Worm (Caenorhabditis elegans): ENCODE results near the gene istr-1.

istr-1 gene

DNA sequence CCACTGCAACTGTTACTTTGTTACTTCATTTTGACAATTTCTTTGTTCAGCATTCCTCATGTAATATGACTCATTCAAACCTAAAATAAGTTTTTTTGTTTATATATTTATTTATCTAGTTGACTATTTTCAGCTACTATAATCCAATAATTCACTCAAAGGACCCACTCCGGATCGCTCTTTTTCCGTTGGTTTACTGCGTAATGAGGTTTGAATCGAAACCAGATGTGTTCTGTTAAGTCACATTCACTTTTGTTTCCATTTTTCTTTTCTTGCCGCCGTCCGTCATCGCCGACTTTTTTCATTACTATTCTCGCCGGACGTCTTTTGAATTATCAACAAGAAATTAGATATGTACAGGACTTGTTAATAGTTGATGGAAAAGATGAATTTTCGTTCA, 34.3 kb upstream of the istr-1 start:
- TF ChIP-seq egl-5 (tag; optimal IDR thresholded peaks at IDR 0.05) (no peak), fos-1 (tag; optimal IDR thresholded peaks at IDR 0.05) (no peak), elt-2 (tag; optimal IDR thresholded peaks at IDR 0.05) (no peak), fkh-2 (tag; optimal IDR thresholded peaks at IDR 0.05) (no peak), pqm-1 (tag; optimal IDR thresholded peaks at IDR 0.05) (no peak), hmg-11 (tag; optimal IDR thresholded peaks at IDR 0.05) (no peak), ceh-28 (tag; optimal IDR thresholded peaks at IDR 0.05) (no peak), ceh-82 (tag; optimal IDR thresholded peaks at IDR 0.05) (no peak), elt-1 (tag; optimal IDR thresholded peaks at IDR 0.05) (no peak), R02D3.7 (tag; optimal IDR thresholded peaks at IDR 0.05) (no peak), nhr-12 (tag; optimal IDR thresholded peaks at IDR 0.05) (no peak), nhr-25 (tag; optimal IDR thresholded peaks at IDR 0.05) (no peak), snpc-4 (tag; optimal IDR thresholded peaks at IDR 0.05) (no peak)

DNA sequence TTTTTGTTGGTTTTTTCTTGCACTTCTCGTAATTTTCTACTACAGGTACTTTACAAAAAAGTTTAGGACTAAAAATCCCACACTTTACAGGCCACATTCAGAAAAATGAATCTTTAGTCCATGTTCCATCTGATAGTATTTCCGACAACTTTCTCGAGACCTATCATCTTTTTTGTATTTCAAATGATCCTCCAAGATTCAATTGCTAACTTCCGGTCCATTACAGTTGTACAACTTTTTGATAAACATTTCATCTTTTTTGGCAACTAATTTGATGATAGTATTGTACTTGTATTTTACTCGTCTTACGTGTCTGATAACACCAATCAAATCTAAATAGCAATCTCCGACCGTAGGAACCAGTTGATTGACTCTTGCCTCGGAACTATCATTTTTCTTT, 30.3 kb upstream of the istr-1 start:
- TF ChIP-seq ceh-82 (tag; optimal IDR thresholded peaks at IDR 0.05) (no peak), fkh-2 (tag; optimal IDR thresholded peaks at IDR 0.05) (no peak), mml-1 (tag; optimal IDR thresholded peaks at IDR 0.05) (no peak), fkh-10 (GFP tag; optimal IDR thresholded peaks at IDR 0.05) (no peak), nhr-43 (tag; optimal IDR thresholded peaks at IDR 0.05; ENCODE audit: poor library complexity, severe bottlenecking) (no peak), lin-15B (tag; optimal IDR thresholded peaks at IDR 0.05) (no peak), unc-39 (tag; optimal IDR thresholded peaks at IDR 0.05) (no peak), nhr-12 (tag; optimal IDR thresholded peaks at IDR 0.05) (no peak), nhr-11 (tag; optimal IDR thresholded peaks at IDR 0.05) (no peak), sea-2 (GFP tag; optimal IDR thresholded peaks at IDR 0.05) (no peak), elt-1 (tag; optimal IDR thresholded peaks at IDR 0.05) (no peak), nhr-237 (tag; optimal IDR thresholded peaks at IDR 0.05) (no peak), aly-2 (tag; optimal IDR thresholded peaks at IDR 0.05) (no peak), ZK546.5 (tag; optimal IDR thresholded peaks at IDR 0.05) (no peak), nhr-25 (tag; optimal IDR thresholded peaks at IDR 0.05) (no peak)

- TF ChIP-seq sea-2 (GFP tag; optimal IDR thresholded peaks at IDR 0.05), result no peak
- no peak for TF ChIP-seq ztf-4 (tag; optimal IDR thresholded peaks at IDR 0.05)
- TF ChIP-seq fos-1 (tag; optimal IDR thresholded peaks at IDR 0.05), result no peak
Measured at ce11 chrV:12667926-12668325, 29.7 kb upstream of the istr-1 start, which contains the start of gene W05B10.4. Gene W05B10.4 (plus strand): TSS chrV:12668226.

DNA sequence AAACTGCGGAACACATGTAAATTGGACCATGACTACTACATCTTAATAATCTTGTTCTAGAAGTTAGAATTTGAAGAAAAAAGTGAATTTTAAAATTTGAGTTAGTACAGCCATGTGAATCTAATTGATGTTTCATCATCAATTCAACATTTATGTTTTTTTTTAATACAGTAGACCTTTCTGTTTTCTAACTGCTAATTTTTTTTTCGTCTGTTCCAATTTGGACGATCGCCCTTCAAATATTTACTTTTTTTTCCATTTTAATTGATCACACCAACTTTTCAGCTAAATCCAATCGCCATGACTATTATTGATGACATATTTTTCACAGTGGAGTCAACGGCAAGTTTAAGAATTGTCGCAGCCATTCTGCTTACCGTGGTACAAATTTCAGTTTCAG, 27.1 kb upstream of the istr-1 start, which contains the start of gene srx-116:
Gene srx-116 (plus strand): TSS at position 301 of the 400 bp plus-strand sequence.
- TF ChIP-seq R02D3.7 (tag; optimal IDR thresholded peaks at IDR 0.05) (no peak), fkh-10 (GFP tag; optimal IDR thresholded peaks at IDR 0.05) (no peak), nhr-12 (tag; optimal IDR thresholded peaks at IDR 0.05) (no peak), mml-1 (tag; optimal IDR thresholded peaks at IDR 0.05) (no peak), lsy-12 (tag; optimal IDR thresholded peaks at IDR 0.05) (no peak), eor-1 (tag; optimal IDR thresholded peaks at IDR 0.05) (no peak), ztf-4 (tag; optimal IDR thresholded peaks at IDR 0.05) (no peak), jun-1 (tag; optimal IDR thresholded peaks at IDR 0.05) (no peak), nhr-67 (tag; optimal IDR thresholded peaks at IDR 0.05) (no peak), unc-39 (tag; optimal IDR thresholded peaks at IDR 0.05) (no peak)

DNA sequence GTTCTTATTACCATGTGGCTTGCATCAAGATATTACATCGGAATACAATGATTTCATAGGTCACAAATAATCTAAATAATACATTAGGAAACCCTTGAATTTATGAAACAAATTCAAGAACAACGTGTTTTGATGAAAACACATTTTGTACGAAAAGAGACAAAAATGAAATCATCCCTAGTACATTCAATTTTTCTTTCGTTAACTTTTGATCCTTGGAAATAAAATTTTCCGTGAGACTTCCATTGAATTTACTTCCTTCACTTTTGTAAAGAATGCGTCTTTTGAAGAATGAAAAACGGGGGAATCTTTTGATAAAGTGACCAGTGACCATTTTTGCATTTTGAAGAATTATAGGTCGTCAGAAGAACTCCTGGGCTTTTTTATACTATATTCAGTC, 23.9 kb upstream of the istr-1 start:
- TF ChIP-seq fkh-10 (GFP tag; optimal IDR thresholded peaks at IDR 0.05) (peak; percentile 81), daf-12 (tag; optimal IDR thresholded peaks at IDR 0.05) (no peak)

- TF ChIP-seq nhr-43 (tag; optimal IDR thresholded peaks at IDR 0.05; ENCODE audit: poor library complexity, severe bottlenecking) (no peak), fkh-10 (GFP tag; optimal IDR thresholded peaks at IDR 0.05) (peak; percentile 57)
Measured at ce11 chrV:12676299-12676698, 21.4 kb upstream of the istr-1 start.

DNA sequence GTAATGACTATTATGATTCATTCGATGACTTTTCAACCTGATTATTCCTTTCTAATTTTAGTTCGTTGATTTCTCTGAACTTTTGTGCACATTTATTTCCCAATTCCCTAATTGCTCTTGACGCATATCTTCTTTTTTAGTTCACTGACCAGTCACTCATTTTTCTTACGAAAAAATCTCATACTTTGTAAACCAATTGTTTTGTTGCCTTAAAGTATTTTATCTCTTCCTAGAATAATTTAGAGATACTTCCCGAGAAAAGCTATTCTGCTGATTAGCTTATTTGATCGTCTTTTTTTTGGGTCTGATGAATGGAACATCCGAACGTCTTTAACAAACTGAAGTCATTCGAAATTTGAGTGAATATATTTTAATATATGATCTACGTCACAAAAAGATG, 18.4 kb upstream of the istr-1 start:
- TF ChIP-seq ama-1 (optimal IDR thresholded peaks at IDR 0.05) (no peak), sea-2 (GFP tag; optimal IDR thresholded peaks at IDR 0.05) (no peak), R02D3.7 (tag; optimal IDR thresholded peaks at IDR 0.05) (no peak), ZK546.5 (tag; optimal IDR thresholded peaks at IDR 0.05) (no peak), hmg-11 (tag; optimal IDR thresholded peaks at IDR 0.05) (no peak), nhr-67 (tag; optimal IDR thresholded peaks at IDR 0.05) (no peak), lin-39 (tag; optimal IDR thresholded peaks at IDR 0.05) (no peak), nhr-77 (tag; optimal IDR thresholded peaks at IDR 0.05) (no peak), daf-12 (tag; optimal IDR thresholded peaks at IDR 0.05) (no peak), unc-62 (GFP tag; optimal IDR thresholded peaks at IDR 0.05) (no peak), pqm-1 (tag; optimal IDR thresholded peaks at IDR 0.05) (no peak), mml-1 (tag; optimal IDR thresholded peaks at IDR 0.05) (no peak), aly-2 (tag; optimal IDR thresholded peaks at IDR 0.05) (no peak), ceh-9 (tag; optimal IDR thresholded peaks at IDR 0.05) (no peak), eor-1 (tag; optimal IDR thresholded peaks at IDR 0.05) (no peak), nhr-43 (tag; optimal IDR thresholded peaks at IDR 0.05; ENCODE audit: poor library complexity, severe bottlenecking) (no peak), elt-3 (tag; optimal IDR thresholded peaks at IDR 0.05) (no peak), fos-1 (tag; optimal IDR thresholded peaks at IDR 0.05) (no peak), nhr-11 (tag; optimal IDR thresholded peaks at IDR 0.05) (no peak), egl-27 (tag; optimal IDR thresholded peaks at IDR 0.05) (no peak)
